Fruit fly (Drosophila melanogaster) whole organism, embryonic: ENCODE results near the gene CG33986.

Source experiments
- CG10462 ChIP-seq: fragments of 200-800 bp; sonication (Bioruptor generic); optimal IDR thresholded peaks from 2 replicates; lab custom pipeline; 2016; ENCODE audit warnings: missing biosample characterization, missing genetic modification characterization
- CG16863 ChIP-seq: fragments of 200-800 bp; sonication (Bioruptor generic); optimal IDR thresholded peaks from 3 replicates; lab custom pipeline; 2016; ENCODE audit warnings: missing biosample characterization, missing genetic modification characterization
- CG8478 ChIP-seq: fragments of >200 bp; optimal IDR thresholded peaks from 2 replicates; lab custom pipeline; 2018
- Hr78 ChIP-seq, 2 experiments: fragments of 200-800 bp in 1 of 2; fragments of >200 bp in 1 of 2; sonication (Bioruptor generic) in 1 of 2; optimal IDR thresholded peaks; 2 replicates each; lab custom pipeline; 2017 to 2019; ENCODE audit warnings: missing biosample characterization in 2 of 2, missing genetic modification characterization in 2 of 2, mild to moderate bottlenecking in 1 of 2, moderate library complexity in 1 of 2
- Mrtf ChIP-seq: fragments of 200-800 bp; sonication (Bioruptor generic); IDR thresholded peaks from 3 replicates; pipeline ENCODE4 v1.3.6; 2022; ENCODE audit warnings: missing biosample characterization, missing genetic modification characterization
- ara ChIP-seq: fragments of 200-800 bp; sonication (Bioruptor generic); IDR thresholded peaks from 2 replicates; pipeline ENCODE4 v1.3.6; 2022; ENCODE audit warnings: missing biosample characterization, missing genetic modification characterization
- cad ChIP-seq: fragments of >200 bp; optimal IDR thresholded peaks from 2 replicates; lab custom pipeline; 2017; ENCODE audit warnings: missing biosample characterization, missing genetic modification characterization
- fd96Cb ChIP-seq: fragments of 200-800 bp; sonication (Bioruptor generic); optimal IDR thresholded peaks from 2 replicates; lab custom pipeline; 2018; ENCODE audit warnings: missing biosample characterization, mild to moderate bottlenecking, missing genetic modification characterization, moderate library complexity

- no peak for TF ChIP-seq Hr78 (GFP tag; optimal IDR thresholded peaks at IDR 0.05; lab: Kevin White, UChicago)
- TF ChIP-seq CG10462 (GFP tag; lab: Kevin White, UChicago) = no peak
- no peak for TF ChIP-seq ara (GFP tag; lab: Robert Waterston, UW)
- TF ChIP-seq Mrtf (GFP tag; lab: Robert Waterston, UW) = no peak
- no peak for TF ChIP-seq CG16863 (GFP tag; lab: Kevin White, UChicago)
- no peak for TF ChIP-seq cad
- no peak for TF ChIP-seq CG8478
- TF ChIP-seq fd96Cb (tag; lab: Kevin White, UChicago) = no peak
These were observed at the start of gene CG33986 for dm6 chr3L:15525153-15525552.
